Fruit fly (Drosophila melanogaster) whole organism, adult: ENCODE data around the gene RpS9.

Experiments
- CG11617 ChIP-seq: fragments of 200-800 bp; sonication (Bioruptor generic); optimal IDR thresholded peaks from 2 replicates; lab custom pipeline; 2017; ENCODE audit warnings: mild to moderate bottlenecking, missing biosample characterization, missing genetic modification reagents, missing genetic modification characterization
- CG12768 ChIP-seq: fragments of 200-800 bp; sonication (Bioruptor generic); optimal IDR thresholded peaks from 2 replicates; lab custom pipeline; 2017; ENCODE audit warnings: missing biosample characterization, missing genetic modification characterization, mild to moderate bottlenecking, moderate library complexity, missing genetic modification reagents
- CG1620 ChIP-seq: fragments of 200-800 bp; sonication (Bioruptor generic); optimal IDR thresholded peaks from 2 replicates; lab custom pipeline; 2016; ENCODE audit warnings: missing biosample characterization, missing genetic modification characterization
- CG5204 ChIP-seq: fragments of 200-800 bp; sonication (Bioruptor generic); optimal IDR thresholded peaks from 2 replicates; lab custom pipeline; 2016; ENCODE audit warnings: missing biosample characterization, missing genetic modification characterization
- bab1 ChIP-seq: fragments of 200-800 bp; sonication (Bioruptor generic); optimal IDR thresholded peaks from 3 replicates; lab custom pipeline; 2019; ENCODE audit warnings: missing biosample characterization, mild to moderate bottlenecking, missing genetic modification characterization, moderate library complexity
- pad ChIP-seq: fragments of 200-800 bp; sonication (Bioruptor generic); optimal IDR thresholded peaks from 3 replicates; lab custom pipeline; 2017; ENCODE audit warnings: missing biosample characterization, missing genetic modification characterization, mild to moderate bottlenecking, moderate library complexity, missing genetic modification reagents
- toe ChIP-seq: fragments of 200-800 bp; sonication (Bioruptor generic); optimal IDR thresholded peaks from 2 replicates; lab custom pipeline; 2016; ENCODE audit warnings: missing biosample characterization, missing genetic modification characterization

DNA sequence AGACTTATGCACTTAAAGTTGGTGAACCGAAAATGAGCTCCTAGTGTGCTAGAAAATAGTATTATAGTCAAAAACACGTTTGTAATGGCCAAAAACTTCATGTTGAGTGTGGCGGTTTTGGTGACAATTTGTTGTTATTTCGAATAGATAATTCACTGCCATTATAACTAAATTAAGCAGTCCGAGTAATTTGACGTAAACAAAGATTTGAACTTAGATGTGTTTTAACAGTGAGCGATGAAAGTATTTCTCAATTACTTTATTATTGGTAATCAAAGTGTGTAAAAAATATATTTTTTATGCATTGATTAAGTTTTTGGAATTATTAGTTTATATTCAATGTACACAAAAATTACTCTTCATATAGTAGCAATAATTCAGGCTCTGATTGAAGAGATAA, 2.0 kb upstream of the RpS9 start, which contains the start of gene CG33702:
- TF ChIP-seq bab1 (GFP tag; lab: Kevin White, UChicago) (no peak), CG1620 (no peak), CG11617 (GFP tag; lab: Kevin White, UChicago) (no peak), toe (no peak), CG12768 (GFP tag; lab: Kevin White, UChicago) (no peak), CG5204 (GFP tag; lab: Kevin White, UChicago) (no peak), pad (GFP tag; lab: Kevin White, UChicago) (no peak)
